Fruit fly (Drosophila melanogaster) whole organism, embryonic: ENCODE data around the gene CG10222.

Experiments
- Adf1 ChIP-seq: fragments of 200-800 bp; sonication (Bioruptor generic); IDR thresholded peaks from 2 replicates; pipeline ENCODE4 v1.3.6; 2022; ENCODE audit warnings: missing biosample characterization, missing genetic modification characterization
- Antp ChIP-seq: fragments of 200-800 bp; sonication (Bioruptor generic); optimal IDR thresholded peaks from 3 replicates; lab custom pipeline; 2016; ENCODE audit warnings: missing biosample characterization, missing genetic modification characterization
- B-H1 ChIP-seq: fragments of 200-800 bp; sonication (Bioruptor generic); IDR thresholded peaks from 3 replicates; pipeline ENCODE4 v1.3.6; 2022; ENCODE audit warnings: missing biosample characterization, missing genetic modification characterization
- CG11085 ChIP-seq: fragments of 200-800 bp; sonication (Bioruptor generic); IDR thresholded peaks from 2 replicates; pipeline ENCODE4 v1.3.6; 2022; ENCODE audit warnings: missing biosample characterization, missing genetic modification characterization
- CG11247 ChIP-seq: fragments of 200-800 bp; sonication (Bioruptor generic); IDR thresholded peaks from 2 replicates; pipeline ENCODE4 v1.3.6; 2022; ENCODE audit warnings: missing biosample characterization, missing genetic modification characterization
- CG11398 ChIP-seq: fragments of 200-800 bp; sonication (Bioruptor generic); optimal IDR thresholded peaks from 2 replicates; lab custom pipeline; 2016; ENCODE audit warnings: missing biosample characterization, missing genetic modification characterization
- CG12219 ChIP-seq: fragments of 200-800 bp; sonication (Bioruptor generic); optimal IDR thresholded peaks from 3 replicates; lab custom pipeline; 2018; ENCODE audit warnings: missing biosample characterization, mild to moderate bottlenecking, missing genetic modification characterization
- CG14965 ChIP-seq: fragments of 200-800 bp; sonication (Bioruptor generic); optimal IDR thresholded peaks from 2 replicates; lab custom pipeline; 2016; ENCODE audit warnings: missing biosample characterization, missing genetic modification characterization, borderline replicate concordance
- CG15479 ChIP-seq: fragments of 200-800 bp; sonication (Bioruptor generic); optimal IDR thresholded peaks from 3 replicates; lab custom pipeline; 2019; ENCODE audit warnings: missing biosample characterization, mild to moderate bottlenecking, missing genetic modification characterization, moderate library complexity
- CG15601 ChIP-seq: fragments of 200-800 bp; sonication (Bioruptor generic); optimal IDR thresholded peaks from 3 replicates; lab custom pipeline; 2019; ENCODE audit warnings: missing biosample characterization, mild to moderate bottlenecking, missing genetic modification characterization, moderate library complexity
- CG17568 ChIP-seq: fragments of 200-800 bp; sonication (Bioruptor generic); optimal IDR thresholded peaks from 2 replicates; lab custom pipeline; 2018; ENCODE audit warnings: missing biosample characterization, mild to moderate bottlenecking, missing genetic modification characterization, moderate library complexity
- CG17612 ChIP-seq: fragments of 200-800 bp; sonication (Bioruptor generic); IDR thresholded peaks from 2 replicates; pipeline ENCODE4 v1.3.6; 2022; ENCODE audit warnings: missing biosample characterization, missing genetic modification characterization
- CG18011 ChIP-seq: fragments of 200-800 bp; sonication (Bioruptor generic); optimal IDR thresholded peaks from 2 replicates; lab custom pipeline; 2017; ENCODE audit warnings: missing biosample characterization, missing genetic modification characterization, mild to moderate bottlenecking, moderate library complexity, missing genotype
- CG2129 ChIP-seq: fragments of 200-800 bp; sonication (Bioruptor generic); IDR thresholded peaks from 2 replicates; pipeline ENCODE4 v1.3.6; 2022; ENCODE audit warnings: missing biosample characterization, missing genetic modification characterization; ENCODE audit not compliant: partially characterized antibody
- CG32767 ChIP-seq: fragments of 200-800 bp; sonication (Bioruptor generic); IDR thresholded peaks from 2 replicates; pipeline ENCODE4 v1.3.6; 2022; ENCODE audit warnings: missing biosample characterization, missing genetic modification characterization
- CG3838 ChIP-seq: fragments of 200-800 bp; sonication (Bioruptor generic); optimal IDR thresholded peaks from 3 replicates; lab custom pipeline; 2016; ENCODE audit warnings: missing biosample characterization, missing genetic modification characterization
- CG4328 ChIP-seq: fragments of 200-800 bp; sonication (Bioruptor generic); optimal IDR thresholded peaks from 3 replicates; lab custom pipeline; 2017; ENCODE audit warnings: missing biosample characterization, missing genetic modification reagents, missing genetic modification characterization
- CG4730 ChIP-seq: fragments of 200-800 bp; sonication (Bioruptor generic); IDR thresholded peaks from 2 replicates; pipeline ENCODE4 v1.3.6; 2022; ENCODE audit warnings: missing biosample characterization, missing genetic modification characterization
- CG5180 ChIP-seq: fragments of 200-800 bp; sonication (Bioruptor generic); optimal IDR thresholded peaks from 3 replicates; lab custom pipeline; 2017; ENCODE audit warnings: missing biosample characterization, missing genetic modification characterization, mild to moderate bottlenecking, moderate library complexity, missing genetic modification reagents
- CG6683 ChIP-seq: fragments of 200-800 bp; sonication (Bioruptor generic); optimal IDR thresholded peaks from 2 replicates; lab custom pipeline; 2017; ENCODE audit warnings: missing biosample characterization, mild to moderate bottlenecking, missing genetic modification characterization, missing genetic modification reagents
- CG6813 ChIP-seq: fragments of 200-800 bp; sonication (Bioruptor generic); optimal IDR thresholded peaks from 2 replicates; lab custom pipeline; 2017; ENCODE audit warnings: missing biosample characterization, missing genetic modification characterization, mild to moderate bottlenecking, moderate library complexity, missing genetic modification reagents
- CG7372 ChIP-seq: fragments of 200-800 bp; sonication (Bioruptor generic); IDR thresholded peaks from 2 replicates; pipeline ENCODE4 v1.3.6; 2022; ENCODE audit warnings: missing biosample characterization, missing genetic modification characterization
- CG8924 ChIP-seq: fragments of 200-800 bp; optimal IDR thresholded peaks from 3 replicates; lab custom pipeline; 2019; ENCODE audit warnings: missing biosample characterization, mild to moderate bottlenecking, missing genetic modification characterization, moderate library complexity
- Dll ChIP-seq: fragments of 200-800 bp; sonication (Bioruptor generic); IDR thresholded peaks from 4 replicates; pipeline ENCODE4 v1.3.6; 2022; ENCODE audit warnings: missing biosample characterization, missing genetic modification characterization; ENCODE audit not compliant: partially characterized antibody
- Doc3 ChIP-seq: fragments of 200-800 bp; sonication (Bioruptor generic); IDR thresholded peaks from 3 replicates; pipeline ENCODE4 v1.3.6; 2022; ENCODE audit warnings: missing biosample characterization, missing genetic modification characterization; ENCODE audit not compliant: partially characterized antibody
- Dref ChIP-seq: fragments of 200-800 bp; sonication (Bioruptor generic); IDR thresholded peaks from 2 replicates; pipeline ENCODE4 v1.3.6; 2022; ENCODE audit warnings: missing biosample characterization, missing genetic modification characterization
- Ets97D ChIP-seq: fragments of 200-800 bp; sonication (Bioruptor generic); optimal IDR thresholded peaks from 3 replicates; lab custom pipeline; 2016; ENCODE audit warnings: missing biosample characterization, missing genetic modification characterization
- Hmr ChIP-seq: fragments of 200-800 bp; sonication (Bioruptor generic); optimal IDR thresholded peaks from 3 replicates; lab custom pipeline; 2017; ENCODE audit warnings: mild to moderate bottlenecking, missing biosample characterization, missing genetic modification reagents, missing genetic modification characterization
- Hr51 ChIP-seq, 2 experiments: fragments of 200-800 bp; sonication (Bioruptor generic); optimal IDR thresholded peaks; 2 replicates in 1 of 2; 3 replicates in 1 of 2; lab custom pipeline; 2016 to 2018; ENCODE audit warnings: missing biosample characterization in 2 of 2, missing genetic modification characterization in 2 of 2, mild to moderate bottlenecking in 1 of 2, moderate library complexity in 1 of 2
- Max ChIP-seq: fragments of 200-800 bp; sonication (Bioruptor generic); optimal IDR thresholded peaks from 2 replicates; lab custom pipeline; 2016; ENCODE audit warnings: missing biosample characterization, mild to moderate bottlenecking, missing genetic modification characterization
- NC2β ChIP-seq: fragments of 200-800 bp; sonication (Bioruptor generic); optimal IDR thresholded peaks from 2 replicates; lab custom pipeline; 2016; ENCODE audit warnings: missing biosample characterization, missing genetic modification characterization
- Nf-YC ChIP-seq: fragments of 200-800 bp; optimal IDR thresholded peaks from 3 replicates; lab custom pipeline; 2019; ENCODE audit warnings: missing biosample characterization, mild to moderate bottlenecking, missing genetic modification characterization, moderate library complexity
- Spps ChIP-seq: fragments of 200-800 bp; sonication (Bioruptor generic); optimal IDR thresholded peaks from 2 replicates; lab custom pipeline; 2018; ENCODE audit warnings: missing biosample characterization, mild to moderate bottlenecking, missing genetic modification characterization
- ara ChIP-seq: fragments of 200-800 bp; sonication (Bioruptor generic); IDR thresholded peaks from 2 replicates; pipeline ENCODE4 v1.3.6; 2022; ENCODE audit warnings: missing biosample characterization, missing genetic modification characterization
- ash1 ChIP-seq: fragments of 200-800 bp; sonication (Bioruptor generic); optimal IDR thresholded peaks from 2 replicates; lab custom pipeline; 2018; ENCODE audit warnings: missing biosample characterization, mild to moderate bottlenecking, missing genetic modification characterization
- bbx ChIP-seq: fragments of 200-800 bp; sonication (Bioruptor generic); IDR thresholded peaks from 2 replicates; pipeline ENCODE4 v1.3.6; 2022; ENCODE audit warnings: missing biosample characterization, missing genetic modification characterization; ENCODE audit not compliant: partially characterized antibody
- bcd ChIP-seq: fragments of 200-800 bp; sonication (Bioruptor generic); optimal IDR thresholded peaks from 2 replicates; lab custom pipeline; 2017; ENCODE audit warnings: missing biosample characterization, mild to moderate bottlenecking, missing genetic modification characterization
- br ChIP-seq: fragments of >200 bp; optimal IDR thresholded peaks from 2 replicates; lab custom pipeline; 2017
- disco-r ChIP-seq: fragments of 200-800 bp; sonication (Bioruptor generic); optimal IDR thresholded peaks from 2 replicates; lab custom pipeline; 2016; ENCODE audit warnings: missing biosample characterization, missing genetic modification characterization
- ems ChIP-seq: fragments of 200-800 bp; sonication (Bioruptor generic); optimal IDR thresholded peaks from 3 replicates; lab custom pipeline; 2016; ENCODE audit warnings: missing biosample characterization, missing genetic modification characterization
- gcm2 ChIP-seq: fragments of 200-800 bp; sonication (Bioruptor generic); optimal IDR thresholded peaks from 2 replicates; lab custom pipeline; 2016; ENCODE audit warnings: missing biosample characterization, missing genetic modification characterization
- jigr1 ChIP-seq: fragments of 200-800 bp; sonication (Bioruptor generic); IDR thresholded peaks from 3 replicates; pipeline ENCODE4 v1.3.6; 2022; ENCODE audit warnings: missing biosample characterization, missing genetic modification characterization
- mirr ChIP-seq: fragments of 200-800 bp; sonication (Bioruptor generic); optimal IDR thresholded peaks from 3 replicates; lab custom pipeline; 2018; ENCODE audit warnings: missing biosample characterization, mild to moderate bottlenecking, missing genetic modification characterization
- nau ChIP-seq: fragments of 200-800 bp; sonication (Bioruptor generic); optimal IDR thresholded peaks from 3 replicates; lab custom pipeline; 2017; ENCODE audit warnings: missing biosample characterization, mild to moderate bottlenecking, missing genetic modification characterization, missing genetic modification reagents
- nerfin-1 ChIP-seq: fragments of 200-800 bp; sonication (Bioruptor generic); optimal IDR thresholded peaks from 3 replicates; lab custom pipeline; 2019; ENCODE audit warnings: missing biosample characterization, mild to moderate bottlenecking, missing genetic modification characterization, moderate library complexity
- slbo ChIP-seq: fragments of 200-800 bp; sonication (Bioruptor generic); IDR thresholded peaks from 2 replicates; pipeline ENCODE4 v1.3.6; 2022; ENCODE audit warnings: missing biosample characterization, missing genetic modification characterization
- so ChIP-seq: fragments of 200-800 bp; sonication (Bioruptor generic); IDR thresholded peaks from 3 replicates; pipeline ENCODE4 v1.3.6; 2022; ENCODE audit warnings: missing biosample characterization, missing genetic modification characterization
- tap ChIP-seq: fragments of 200-800 bp; optimal IDR thresholded peaks from 3 replicates; lab custom pipeline; 2019; ENCODE audit warnings: missing biosample characterization, mild to moderate bottlenecking, missing genetic modification characterization, moderate library complexity
- twi ChIP-seq: fragments of 200-800 bp; optimal IDR thresholded peaks from 2 replicates; lab custom pipeline; 2019; ENCODE audit warnings: missing biosample characterization, mild to moderate bottlenecking, missing genetic modification characterization, moderate library complexity
- zf30C ChIP-seq: fragments of 200-800 bp; sonication (Bioruptor generic); optimal IDR thresholded peaks from 3 replicates; lab custom pipeline; 2018; ENCODE audit warnings: missing biosample characterization, mild to moderate bottlenecking, missing genetic modification characterization

The CG10222 gene

dm6 chr3L:13451562-13451961 lies 39.3 kb upstream of the CG10222 start (continued):
- TF ChIP-seq slbo (GFP tag; lab: Robert Waterston, UW) (no peak), NC2β (no peak), bbx (no peak), CG12219 (no peak), Hr51 (GFP tag; optimal IDR thresholded peaks at IDR 0.05; lab: Kevin White, UChicago) (peak in 1 of 2 experiments; percentile 33), ara (GFP tag; lab: Robert Waterston, UW) (no peak), CG14965 (GFP tag; lab: Kevin White, UChicago) (no peak), CG32767 (GFP tag; lab: Robert Waterston, UW) (no peak), CG5180 (GFP tag; lab: Kevin White, UChicago) (no peak), Dref (GFP tag; lab: Robert Waterston, UW) (no peak), tap (tag; lab: Kevin White, UChicago) (no peak), Antp (GFP tag; lab: Kevin White, UChicago) (no peak), nerfin-1 (no peak), CG11085 (no peak), CG17568 (no peak)
- TF ChIP-seq, all 482 proteins: peak for 20

- peak; percentile 16 for TF ChIP-seq Ets97D
- TF ChIP-seq ash1 (GFP tag; lab: Kevin White, UChicago): no peak
- TF ChIP-seq B-H1 (GFP tag; lab: Robert Waterston, UW): peak; percentile 56; the same call in 2 of the 3 replicates
- no peak for TF ChIP-seq Doc3 (GFP tag; lab: Robert Waterston, UW)
- peak; percentile 6 for TF ChIP-seq Hmr (GFP tag; lab: Kevin White, UChicago)
- no peak for TF ChIP-seq zf30C (GFP tag; lab: Kevin White, UChicago)
- TF ChIP-seq CG4730: peak; percentile 52; the same call in 1 of the 2 replicates
- TF ChIP-seq mirr (GFP tag; lab: Kevin White, UChicago): peak; percentile 27
- TF ChIP-seq Spps (tag; lab: Kevin White, UChicago): no peak
- peak; percentile 71 for TF ChIP-seq bcd
- no peak for TF ChIP-seq CG11398 (GFP tag; lab: Kevin White, UChicago)
- no peak for TF ChIP-seq CG18011 (GFP tag; lab: Kevin White, UChicago)
- TF ChIP-seq ems (GFP tag; lab: Kevin White, UChicago): peak; percentile 7
- no peak for TF ChIP-seq disco-r (GFP tag; lab: Kevin White, UChicago)
- no peak for TF ChIP-seq CG15479 (GFP tag; lab: Kevin White, UChicago)
- TF ChIP-seq CG17612 (GFP tag; lab: Robert Waterston, UW): no peak
- peak; percentile 58; the same call in 1 of the 3 replicates for TF ChIP-seq so (GFP tag; lab: Robert Waterston, UW)
- TF ChIP-seq CG11247 (GFP tag; lab: Robert Waterston, UW): peak; percentile 67
- no peak for TF ChIP-seq gcm2 (GFP tag; lab: Kevin White, UChicago)
- peak; percentile 38; the same call in 1 of the 2 replicates for TF ChIP-seq Adf1 (GFP tag; lab: Robert Waterston, UW)
- TF ChIP-seq twi (tag; lab: Kevin White, UChicago): no peak
- TF ChIP-seq Max (GFP tag; lab: Kevin White, UChicago): peak; percentile 74
- peak; percentile 56 for TF ChIP-seq CG4328 (GFP tag; lab: Kevin White, UChicago)
- no peak for TF ChIP-seq nau (GFP tag; lab: Kevin White, UChicago)
- TF ChIP-seq CG8924 (tag; lab: Kevin White, UChicago): peak; percentile 54
- TF ChIP-seq Dll (GFP tag; lab: Robert Waterston, UW): no peak
- TF ChIP-seq jigr1 (GFP tag; lab: Robert Waterston, UW): no peak
- TF ChIP-seq CG6813 (GFP tag; lab: Kevin White, UChicago): peak; percentile 27
- TF ChIP-seq CG3838 (GFP tag; lab: Kevin White, UChicago): no peak
- no peak for TF ChIP-seq CG2129
- no peak for TF ChIP-seq br (lab: Kevin White, UChicago)
- TF ChIP-seq CG6683: peak; percentile 43
- TF ChIP-seq CG7372: peak; percentile 62
- TF ChIP-seq CG15601 (tag; lab: Kevin White, UChicago): no peak
- peak; percentile 19 for TF ChIP-seq Nf-YC (tag; lab: Kevin White, UChicago)
Observed at dm6 chr3L:13450177-13450793, 38.0 kb upstream of the CG10222 start, which contains the start of the genes JMJD7 and CG10738. Gene JMJD7 (minus strand): TSS chr3L:13450283. Gene CG10738 (plus strand): TSS chr3L:13450770.
